Worm (Caenorhabditis elegans) whole organism, L3 larva: ENCODE results near the gene F08F1.4.
A peak's percentile ranks its signal among the peaks of the same experiment; 100 is the strongest.

Experiments used
- R02D3.7 ChIP-seq: fragments of 150-350 bp; optimal IDR thresholded peaks from 2 replicates; lab custom pipeline; 2014; ENCODE audit warnings: missing biosample characterization, missing genetic modification characterization
- ZK546.5 ChIP-seq: sonication (generic microtip); optimal IDR thresholded peaks from 2 replicates; lab custom pipeline; 2017; ENCODE audit warnings: missing biosample characterization, missing genetic modification characterization
- aly-2 ChIP-seq: fragments of 150-350 bp; optimal IDR thresholded peaks from 2 replicates; lab custom pipeline; 2014; ENCODE audit warnings: missing biosample characterization, missing genetic modification characterization
- ama-1 ChIP-seq: fragments of 150-350 bp; optimal IDR thresholded peaks from 2 replicates; lab custom pipeline; 2018
- ceh-16 ChIP-seq: sonication (generic microtip); optimal IDR thresholded peaks from 2 replicates; lab custom pipeline; 2017; ENCODE audit warnings: missing biosample characterization, missing genetic modification characterization
- ceh-28 ChIP-seq: fragments of 150-350 bp; optimal IDR thresholded peaks from 2 replicates; lab custom pipeline; 2014; ENCODE audit warnings: missing biosample characterization, missing genetic modification reagents, missing genetic modification characterization
- ceh-82 ChIP-seq: fragments of 150-350 bp; optimal IDR thresholded peaks from 2 replicates; lab custom pipeline; 2014; ENCODE audit warnings: missing biosample characterization, missing genetic modification characterization
- ceh-9 ChIP-seq: sonication (generic microtip); optimal IDR thresholded peaks from 2 replicates; lab custom pipeline; 2018; ENCODE audit warnings: missing biosample characterization, missing genetic modification characterization
- daf-12 ChIP-seq: fragments of 150-350 bp; optimal IDR thresholded peaks from 2 replicates; lab custom pipeline; 2014; ENCODE audit warnings: missing biosample characterization, missing genetic modification reagents, missing genetic modification characterization
- egl-5 ChIP-seq: fragments of 150-350 bp; optimal IDR thresholded peaks from 2 replicates; lab custom pipeline; 2017; ENCODE audit warnings: missing biosample characterization, missing genetic modification reagents, missing genetic modification characterization, inconsistent platforms
- elt-1 ChIP-seq: fragments of 150-350 bp; optimal IDR thresholded peaks from 2 replicates; lab custom pipeline; 2014; ENCODE audit warnings: missing biosample characterization, missing genetic modification characterization
- elt-2 ChIP-seq: sonication (generic microtip); optimal IDR thresholded peaks from 2 replicates; lab custom pipeline; 2016; ENCODE audit warnings: missing genetic modification reagents, mild to moderate bottlenecking, missing genetic modification characterization, missing compliant biosample characterization
- eor-1 ChIP-seq, 2 experiments: fragments of 150-350 bp; optimal IDR thresholded peaks; 2 replicates each; lab custom pipeline; 2014 to 2018; ENCODE audit warnings: missing biosample characterization in 2 of 2, missing genetic modification characterization in 2 of 2
- fkh-10 ChIP-seq: sonication (generic microtip); optimal IDR thresholded peaks from 2 replicates; lab custom pipeline; 2017; ENCODE audit warnings: missing biosample characterization, missing genetic modification reagents, missing genetic modification characterization
- fkh-2 ChIP-seq: fragments of 150-350 bp; optimal IDR thresholded peaks from 2 replicates; lab custom pipeline; 2014; ENCODE audit warnings: missing biosample characterization, missing genetic modification reagents, missing genetic modification characterization
- fos-1 ChIP-seq: fragments of 150-350 bp; optimal IDR thresholded peaks from 2 replicates; lab custom pipeline; 2014; ENCODE audit warnings: missing biosample characterization, missing genetic modification characterization
- hmg-11 ChIP-seq: sonication (generic microtip); optimal IDR thresholded peaks from 2 replicates; lab custom pipeline; 2016; ENCODE audit warnings: missing genetic modification characterization, missing compliant biosample characterization
- jun-1 ChIP-seq: fragments of 150-350 bp; optimal IDR thresholded peaks from 2 replicates; lab custom pipeline; 2014; ENCODE audit warnings: missing biosample characterization, missing genetic modification reagents, missing genetic modification characterization
- lin-15B ChIP-seq: fragments of 150-350 bp; optimal IDR thresholded peaks from 2 replicates; lab custom pipeline; 2014; ENCODE audit warnings: missing biosample characterization, missing genetic modification characterization
- lin-39 ChIP-seq: fragments of 150-350 bp; optimal IDR thresholded peaks from 2 replicates; lab custom pipeline; 2018; ENCODE audit warnings: missing biosample characterization, missing genetic modification reagents, missing genetic modification characterization
- mdl-1 ChIP-seq: fragments of 150-350 bp; optimal IDR thresholded peaks from 2 replicates; lab custom pipeline; 2014; ENCODE audit warnings: missing biosample characterization, missing genetic modification characterization
- mml-1 ChIP-seq: fragments of 150-350 bp; sonication (generic microtip); optimal IDR thresholded peaks from 3 replicates; lab custom pipeline; 2014; ENCODE audit warnings: missing biosample characterization, missing genetic modification characterization
- nfya-1 ChIP-seq: sonication (generic microtip); optimal IDR thresholded peaks from 2 replicates; lab custom pipeline; 2017; ENCODE audit warnings: missing genetic modification characterization, mild to moderate bottlenecking, missing compliant biosample characterization, antibody characterized with exemption, moderate library complexity; ENCODE audit not compliant: insufficient read depth
- nhr-11 ChIP-seq: fragments of 150-350 bp; optimal IDR thresholded peaks from 2 replicates; lab custom pipeline; 2014; ENCODE audit warnings: missing biosample characterization, missing genetic modification characterization
- nhr-12 ChIP-seq: fragments of 150-350 bp; optimal IDR thresholded peaks from 2 replicates; lab custom pipeline; 2014; ENCODE audit warnings: missing biosample characterization, missing genetic modification characterization
- nhr-23 ChIP-seq: fragments of 150-350 bp; optimal IDR thresholded peaks from 2 replicates; lab custom pipeline; 2014; ENCODE audit warnings: missing biosample characterization, missing genetic modification reagents, missing genetic modification characterization
- nhr-237 ChIP-seq: fragments of 150-350 bp; optimal IDR thresholded peaks from 2 replicates; lab custom pipeline; 2014; ENCODE audit warnings: missing biosample characterization, missing genetic modification characterization
- nhr-25 ChIP-seq: sonication (generic microtip); optimal IDR thresholded peaks from 2 replicates; lab custom pipeline; 2017; ENCODE audit warnings: missing biosample characterization, missing genetic modification characterization
- nhr-28 ChIP-seq: fragments of 150-350 bp; optimal IDR thresholded peaks from 2 replicates; lab custom pipeline; 2014; ENCODE audit warnings: missing biosample characterization, missing genetic modification characterization
- nhr-43 ChIP-seq: sonication (generic microtip); optimal IDR thresholded peaks from 2 replicates; lab custom pipeline; 2016; ENCODE audit warnings: mild to moderate bottlenecking, missing genetic modification characterization, missing compliant biosample characterization; ENCODE audit not compliant: poor library complexity, severe bottlenecking
- nhr-67 ChIP-seq: fragments of 150-350 bp; optimal IDR thresholded peaks from 2 replicates; lab custom pipeline; 2014; ENCODE audit warnings: missing biosample characterization, missing genetic modification characterization
- nhr-76 ChIP-seq: fragments of 150-350 bp; sonication (generic microtip); optimal IDR thresholded peaks from 5 replicates; lab custom pipeline; 2014; ENCODE audit warnings: missing biosample characterization, missing genetic modification characterization
- nhr-77 ChIP-seq: fragments of 150-350 bp; optimal IDR thresholded peaks from 2 replicates; lab custom pipeline; 2014; ENCODE audit warnings: missing biosample characterization, missing genetic modification characterization
- pha-4 ChIP-seq: fragments of 150-350 bp; optimal IDR thresholded peaks from 2 replicates; lab custom pipeline; 2014; ENCODE audit warnings: missing biosample characterization, missing genetic modification reagents, missing genetic modification characterization
- pqm-1 ChIP-seq: fragments of 150-350 bp; optimal IDR thresholded peaks from 2 replicates; lab custom pipeline; 2017; ENCODE audit warnings: missing biosample characterization, missing genetic modification characterization, inconsistent platforms
- sea-2 ChIP-seq: fragments of 150-350 bp; sonication (generic microtip); optimal IDR thresholded peaks from 4 replicates; lab custom pipeline; 2014; ENCODE audit warnings: missing biosample characterization, missing genetic modification reagents, missing genetic modification characterization
- skn-1 ChIP-seq: fragments of 150-350 bp; optimal IDR thresholded peaks from 2 replicates; lab custom pipeline; 2014; ENCODE audit warnings: missing biosample characterization, missing genetic modification characterization
- snpc-4 ChIP-seq: fragments of 150-350 bp; optimal IDR thresholded peaks from 2 replicates; lab custom pipeline; 2014; ENCODE audit warnings: missing biosample characterization, missing genetic modification characterization
- tbx-2 ChIP-seq: sonication (generic microtip); optimal IDR thresholded peaks from 2 replicates; lab custom pipeline; 2016; ENCODE audit warnings: mild to moderate bottlenecking, missing genetic modification characterization, missing compliant biosample characterization
- unc-39 ChIP-seq: sonication (generic microtip); optimal IDR thresholded peaks from 4 replicates; lab custom pipeline; 2017; ENCODE audit warnings: missing biosample characterization, missing genetic modification characterization
- unc-62 ChIP-seq: fragments of 150-350 bp; sonication (generic microtip); optimal IDR thresholded peaks from 4 replicates; lab custom pipeline; 2014; ENCODE audit warnings: missing biosample characterization, missing genetic modification reagents, missing genetic modification characterization
- ztf-4 ChIP-seq: fragments of 150-350 bp; optimal IDR thresholded peaks from 2 replicates; lab custom pipeline; 2014; ENCODE audit warnings: missing biosample characterization, missing genetic modification characterization

The F08F1.4 gene

DNA sequence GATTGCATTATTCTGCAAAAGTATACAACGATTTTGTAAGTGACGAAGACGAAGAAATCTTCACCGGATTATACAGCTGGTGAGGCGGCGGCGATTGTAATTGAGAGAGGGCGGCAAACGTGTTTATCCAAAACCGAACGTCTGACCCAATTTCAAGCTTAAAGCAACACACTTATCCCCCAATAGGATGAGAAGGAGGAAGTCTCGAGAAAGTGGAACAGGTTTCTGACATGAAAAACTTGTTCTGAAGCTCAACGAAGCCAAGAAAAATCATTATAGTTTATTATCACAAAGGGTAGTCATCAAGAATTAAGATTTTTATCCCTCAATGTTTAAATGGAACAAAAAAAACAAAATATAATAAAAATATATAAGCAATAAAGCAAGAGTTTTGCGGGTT, 5.2 kb downstream of the F08F1.4 start, which contains the start of gene spp-13:
Gene spp-13, minus strand, starts transcription at position 143 of the 400 bp plus-strand sequence.
- TF ChIP-seq nhr-23 (tag; lab: Kevin White, UChicago) (peak; percentile 92), nhr-25 (tag; lab: Kevin White, UChicago) (no peak), nhr-43 (tag; lab: Kevin White, UChicago) (peak; percentile 70)

DNA sequence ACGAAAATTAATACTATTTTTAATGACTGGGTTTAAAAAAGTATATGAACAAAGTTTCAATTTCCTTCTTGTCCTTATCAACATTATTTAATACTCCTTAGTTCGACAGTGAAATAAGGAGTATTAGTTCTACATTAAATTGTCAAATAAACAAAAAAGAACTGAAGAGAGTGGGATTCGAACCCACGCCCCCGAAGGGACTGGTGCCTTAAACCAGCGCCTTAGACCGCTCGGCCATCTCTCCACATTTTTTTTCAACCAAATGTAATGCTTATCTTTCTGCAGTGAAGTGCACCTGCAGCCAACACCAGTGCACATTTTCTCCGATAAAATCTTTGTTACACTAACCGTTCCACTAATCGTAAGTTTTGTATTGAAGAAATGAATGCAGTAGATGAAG, 6.0 kb downstream of the F08F1.4 start:
- TF ChIP-seq hmg-11 (tag; lab: Kevin White, UChicago) (no peak), nhr-12 (tag; lab: Kevin White, UChicago) (no peak), eor-1 (tag; optimal IDR thresholded peaks at IDR 0.05; lab: Kevin White, UChicago) (no peak), fkh-10 (no peak), nhr-43 (tag; lab: Kevin White, UChicago) (no peak), ZK546.5 (no peak), ceh-82 (tag; lab: Kevin White, UChicago) (no peak), elt-1 (tag; lab: Kevin White, UChicago) (peak; percentile 52), elt-2 (tag; lab: Kevin White, UChicago) (peak; percentile 28), nhr-28 (no peak), ceh-9 (tag; lab: Kevin White, UChicago) (no peak), mml-1 (no peak), nhr-67 (tag; lab: Kevin White, UChicago) (no peak), nhr-237 (tag; lab: Kevin White, UChicago) (no peak), fkh-2 (tag; lab: Kevin White, UChicago) (no peak), pha-4 (tag; lab: Kevin White, UChicago) (peak; percentile 6), pqm-1 (tag; lab: Kevin White, UChicago) (no peak), nhr-23 (tag; lab: Kevin White, UChicago) (peak; percentile 1), egl-5 (tag; lab: Kevin White, UChicago) (no peak)

DNA sequence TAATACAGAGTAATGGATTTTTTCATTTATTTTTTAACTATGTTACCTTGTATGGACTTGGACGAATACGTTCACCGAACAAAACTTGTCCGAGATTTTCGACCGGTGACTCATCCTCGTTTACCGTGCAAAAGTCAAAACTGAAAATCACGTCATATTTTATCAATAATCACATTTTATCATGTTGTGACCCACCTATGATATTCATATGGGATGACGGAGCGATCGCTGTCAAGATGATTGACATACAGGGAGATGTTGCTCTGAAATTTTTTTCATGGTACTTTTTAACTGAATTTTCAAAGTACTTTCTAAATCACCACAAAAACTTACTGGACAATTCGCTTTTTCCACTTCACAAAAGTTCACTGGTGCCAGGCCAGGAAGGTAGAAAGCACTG, 8.4 kb downstream of the F08F1.4 start:
- TF ChIP-seq nhr-12 (tag; lab: Kevin White, UChicago) (no peak), nhr-23 (tag; lab: Kevin White, UChicago) (no peak), mml-1 (no peak), jun-1 (tag; lab: Kevin White, UChicago) (no peak), nhr-67 (tag; lab: Kevin White, UChicago) (no peak), unc-62 (GFP tag; lab: Kevin White, UChicago) (no peak), sea-2 (GFP tag; lab: Kevin White, UChicago) (no peak), skn-1 (tag; lab: Kevin White, UChicago) (no peak), snpc-4 (tag; lab: Kevin White, UChicago) (no peak), tbx-2 (tag; lab: Kevin White, UChicago) (no peak), ZK546.5 (no peak)

DNA sequence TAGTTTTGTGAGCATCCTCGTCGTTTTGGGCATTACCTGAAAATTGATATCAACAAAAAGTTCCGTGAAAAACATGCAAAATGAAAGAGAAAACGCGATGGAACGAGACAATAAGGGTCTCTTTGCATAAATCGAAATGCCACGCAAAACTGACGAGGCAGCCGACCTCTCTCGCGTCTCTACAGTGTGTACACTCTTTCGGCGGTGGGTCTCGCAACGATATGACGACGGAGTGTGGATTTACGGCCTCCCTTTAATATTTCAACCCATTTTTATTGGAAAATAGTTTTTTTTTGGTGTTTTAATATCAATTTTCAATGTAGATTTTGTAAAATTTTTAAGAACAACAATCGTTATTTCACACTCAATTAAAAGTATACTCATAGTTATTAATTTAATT, 8.8 kb downstream of the F08F1.4 start, which contains the start of gene tag-123:
Gene tag-123, minus strand, starts transcription at position 36 of the 400 bp plus-strand sequence.
- TF ChIP-seq ceh-28 (tag; lab: Kevin White, UChicago) (peak; percentile 9), nhr-28 (no peak), unc-39 (tag; lab: Kevin White, UChicago) (no peak), nhr-11 (tag; lab: Kevin White, UChicago) (no peak), elt-2 (tag; lab: Kevin White, UChicago) (peak; percentile 45), nfya-1 (tag; lab: Kevin White, UChicago) (peak; percentile 70), aly-2 (tag; lab: Kevin White, UChicago) (no peak), fos-1 (no peak), nhr-43 (tag; lab: Kevin White, UChicago) (no peak), mdl-1 (no peak), nhr-67 (tag; lab: Kevin White, UChicago) (no peak), snpc-4 (tag; lab: Kevin White, UChicago) (peak; percentile 62), hmg-11 (tag; lab: Kevin White, UChicago) (peak; percentile 41), nhr-25 (tag; lab: Kevin White, UChicago) (peak; percentile 28), sea-2 (GFP tag; lab: Kevin White, UChicago) (no peak), tbx-2 (tag; lab: Kevin White, UChicago) (no peak), skn-1 (tag; lab: Kevin White, UChicago) (no peak), nhr-76 (tag; lab: Kevin White, UChicago) (no peak), lin-39 (peak; percentile 69), ama-1 (no peak), ceh-9 (tag; lab: Kevin White, UChicago) (no peak), ceh-16 (no peak), nhr-23 (tag; lab: Kevin White, UChicago) (peak; percentile 78), ztf-4 (tag; lab: Kevin White, UChicago) (no peak), nhr-77 (tag; lab: Kevin White, UChicago) (no peak), lin-15B (tag; lab: Kevin White, UChicago) (peak; percentile 53), fkh-10 (no peak), daf-12 (tag; lab: Kevin White, UChicago) (no peak), elt-1 (tag; lab: Kevin White, UChicago) (no peak), ceh-82 (tag; lab: Kevin White, UChicago) (no peak), egl-5 (tag; lab: Kevin White, UChicago) (no peak), R02D3.7 (tag; lab: Kevin White, UChicago) (peak; percentile 93), ZK546.5 (no peak), nhr-12 (tag; lab: Kevin White, UChicago) (no peak), pha-4 (tag; lab: Kevin White, UChicago) (peak; percentile 77)
